Worm (Caenorhabditis elegans): ENCODE results near the gene M176.10.

DNA sequence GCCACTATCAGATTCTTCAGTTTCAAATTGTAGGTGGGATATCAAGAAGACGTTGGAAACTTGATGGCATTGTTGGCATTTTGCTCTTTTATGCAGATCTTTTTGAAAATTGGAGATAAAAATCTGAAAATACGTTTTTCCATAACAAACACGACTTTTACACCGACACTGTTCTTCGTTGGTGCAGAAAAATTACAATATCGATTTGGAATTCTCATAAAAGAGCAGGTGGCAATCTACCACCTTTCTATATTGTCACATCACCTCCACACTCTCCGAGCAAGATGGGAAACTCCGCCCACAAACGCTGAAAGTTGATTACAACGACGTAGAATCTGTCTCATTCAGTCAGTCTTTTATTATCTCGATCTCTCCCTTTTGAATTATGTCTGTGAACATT lies 18.5 kb downstream of the M176.10 start, which contains the start of gene arrd-2:
- TF ChIP-seq nhr-11 (tag; optimal IDR thresholded peaks at IDR 0.05) = no peak
- TF ChIP-seq mdl-1 (tag; optimal IDR thresholded peaks at IDR 0.05) = no peak
- no peak for TF ChIP-seq elt-2 (tag; optimal IDR thresholded peaks at IDR 0.05)
- TF ChIP-seq ama-1 (optimal IDR thresholded peaks at IDR 0.05) = no peak
- no peak for TF ChIP-seq snpc-4 (tag; optimal IDR thresholded peaks at IDR 0.05)
- no peak for TF ChIP-seq egl-27 (tag; optimal IDR thresholded peaks at IDR 0.05)
- TF ChIP-seq nfya-1 (tag; optimal IDR thresholded peaks at IDR 0.05; ENCODE audit: insufficient read depth) = no peak
- TF ChIP-seq lin-39 (tag; optimal IDR thresholded peaks at IDR 0.05) = no peak
- no peak for TF ChIP-seq nhr-12 (tag; optimal IDR thresholded peaks at IDR 0.05)
- TF ChIP-seq elt-3 (tag; optimal IDR thresholded peaks at IDR 0.05) = no peak
- no peak for TF ChIP-seq ceh-28 (tag; optimal IDR thresholded peaks at IDR 0.05)

All from whole organism, L3 larva.